Worm (Caenorhabditis elegans): ENCODE measurements around the gene osta-3.

- TF ChIP-seq nhr-6 (tag; optimal IDR thresholded peaks at IDR 0.05) (no peak), nhr-77 (tag; optimal IDR thresholded peaks at IDR 0.05) (no peak), snpc-4 (tag; optimal IDR thresholded peaks at IDR 0.05) (no peak), nhr-111 (GFP tag; optimal IDR thresholded peaks at IDR 0.05) (no peak), R02D3.7 (tag; optimal IDR thresholded peaks at IDR 0.05) (no peak), ztf-11 (tag; optimal IDR thresholded peaks at IDR 0.05) (no peak), fos-1 (tag; optimal IDR thresholded peaks at IDR 0.05) (no peak), skn-1 (tag; optimal IDR thresholded peaks at IDR 0.05) (no peak), nhr-76 (tag; optimal IDR thresholded peaks at IDR 0.05) (no peak), ZK337.2 (GFP tag; IDR thresholded peaks at IDR 0.05) (no peak), jun-1 (tag; optimal IDR thresholded peaks at IDR 0.05) (no peak), ctbp-1 (GFP tag; IDR thresholded peaks at IDR 0.05) (no peak)
These were observed 775 bp downstream of the osta-3 start for ce11 chrII:14813106-14813505.
